Worm (Caenorhabditis elegans) whole organism, L4 larva: ENCODE data around the gene ugt-64.

Source experiments
- F10B5.3 ChIP-seq: sonication (generic microtip); optimal IDR thresholded peaks from 2 replicates; lab custom pipeline; 2016; ENCODE audit warnings: mild to moderate bottlenecking, missing genetic modification characterization, missing compliant biosample characterization
- F26F4.8 ChIP-seq: fragments of 200-800 bp; sonication (Bioruptor generic); conservative IDR thresholded peaks from 2 replicates; pipeline ENCODE4 v1.3.6; 2022; ENCODE audit warnings: missing genetic modification characterization, missing compliant biosample characterization
- F37D6.2 ChIP-seq: sonication (generic microtip); optimal IDR thresholded peaks from 2 replicates; lab custom pipeline; 2016; ENCODE audit warnings: mild to moderate bottlenecking, missing genetic modification characterization, missing compliant biosample characterization
- F49E8.2 ChIP-seq: sonication (generic microtip); optimal IDR thresholded peaks from 2 replicates; lab custom pipeline; 2016; ENCODE audit warnings: missing compliant biosample characterization, mild to moderate bottlenecking, missing genetic modification characterization, borderline replicate concordance
- T20F7.1 ChIP-seq: fragments of 200-800 bp; sonication (Bioruptor generic); optimal IDR thresholded peaks from 2 replicates; lab custom pipeline; 2018; ENCODE audit warnings: mild to moderate bottlenecking, missing genetic modification characterization, missing compliant biosample characterization
- Y105C5A.15 ChIP-seq: fragments of 200-800 bp; sonication (Bioruptor generic); IDR thresholded peaks from 2 replicates; pipeline ENCODE4 v1.3.6; 2022; ENCODE audit warnings: missing genetic modification characterization, missing compliant biosample characterization
- ZK546.5 ChIP-seq, 2 experiments: sonication (generic microtip); optimal IDR thresholded peaks; 2 replicates each; lab custom pipeline; 2017; ENCODE audit warnings: missing biosample characterization in 2 of 2, missing genetic modification characterization in 2 of 2
- aha-1 ChIP-seq: fragments of 150-350 bp; peaks from one replicate; lab custom pipeline; 2014; ENCODE audit warnings: missing biosample characterization, missing genetic modification characterization
- aly-2 ChIP-seq: sonication (generic microtip); optimal IDR thresholded peaks from 2 replicates; lab custom pipeline; 2018; ENCODE audit warnings: missing biosample characterization, missing genetic modification characterization
- attf-4 ChIP-seq: sonication (generic microtip); optimal IDR thresholded peaks from 3 replicates; lab custom pipeline; 2017; ENCODE audit warnings: missing biosample characterization, missing genetic modification characterization
- ceh-28 ChIP-seq: fragments of 150-350 bp; optimal IDR thresholded peaks from 2 replicates; lab custom pipeline; 2014; ENCODE audit warnings: missing biosample characterization, missing genetic modification reagents, missing genetic modification characterization
- ceh-32 ChIP-seq: sonication (generic microtip); optimal IDR thresholded peaks from 2 replicates; lab custom pipeline; 2016; ENCODE audit warnings: mild to moderate bottlenecking, missing genetic modification characterization, missing compliant biosample characterization; ENCODE audit not compliant: poor library complexity
- ceh-62 ChIP-seq: sonication (generic microtip); optimal IDR thresholded peaks from 2 replicates; lab custom pipeline; 2017; ENCODE audit warnings: missing biosample characterization, missing genetic modification characterization
- ces-1 ChIP-seq: fragments of 150-350 bp; sonication (generic microtip); optimal IDR thresholded peaks from 4 replicates; lab custom pipeline; 2014; ENCODE audit warnings: missing biosample characterization, missing genetic modification reagents, missing genetic modification characterization
- daf-16 ChIP-seq, 3 experiments: sonication (generic microtip); optimal IDR thresholded peaks; 2 replicates each; lab custom pipeline; 2016 to 2017; ENCODE audit warnings: missing genetic modification characterization in 3 of 3, missing genetic modification reagents in 3 of 3, mild to moderate bottlenecking in 2 of 3, missing compliant biosample characterization in 2 of 3, missing biosample characterization in 1 of 3, moderate library complexity in 1 of 3
- daf-19 ChIP-seq: fragments of 200-800 bp; sonication (Bioruptor generic); conservative IDR thresholded peaks from 2 replicates; pipeline ENCODE4 v1.3.6; 2022; ENCODE audit warnings: missing genetic modification characterization, missing compliant biosample characterization
- dmd-6 ChIP-seq: fragments of 200-800 bp; sonication (Bioruptor generic); IDR thresholded peaks from 2 replicates; pipeline ENCODE4 v1.3.6; 2022; ENCODE audit warnings: missing genetic modification reagents, missing genetic modification characterization, missing compliant biosample characterization
- dmd-8 ChIP-seq: fragments of 200-800 bp; sonication (Bioruptor generic); IDR thresholded peaks from 2 replicates; pipeline ENCODE4 v1.3.6; 2022; ENCODE audit warnings: missing genetic modification characterization, missing compliant biosample characterization
- dmd-9 ChIP-seq: fragments of 200-800 bp; sonication (Bioruptor generic); IDR thresholded peaks from 2 replicates; pipeline ENCODE4 v1.3.6; 2022; ENCODE audit warnings: missing genetic modification reagents, missing genetic modification characterization, missing compliant biosample characterization
- duxl-1 ChIP-seq: sonication (generic microtip); optimal IDR thresholded peaks from 2 replicates; lab custom pipeline; 2016; ENCODE audit warnings: mild to moderate bottlenecking, missing genetic modification characterization, moderate library complexity, missing compliant biosample characterization; ENCODE audit not compliant: poor library complexity
- gei-8 ChIP-seq: fragments of 200-800 bp; sonication (Bioruptor generic); optimal IDR thresholded peaks from 2 replicates; lab custom pipeline; 2018; ENCODE audit warnings: mild to moderate bottlenecking, missing genetic modification characterization, missing compliant biosample characterization
- lin-13 ChIP-seq: fragments of 150-350 bp; optimal IDR thresholded peaks from 2 replicates; lab custom pipeline; 2014; ENCODE audit warnings: missing biosample characterization, missing genetic modification reagents, missing genetic modification characterization
- mes-2 ChIP-seq: sonication (generic microtip); optimal IDR thresholded peaks from 2 replicates; lab custom pipeline; 2016; ENCODE audit warnings: missing genotype, mild to moderate bottlenecking, missing genetic modification characterization, missing compliant biosample characterization; ENCODE audit not compliant: poor library complexity, severe bottlenecking
- nhr-11 ChIP-seq: fragments of 150-350 bp; optimal IDR thresholded peaks from 2 replicates; lab custom pipeline; 2014; ENCODE audit warnings: missing biosample characterization, missing genetic modification characterization
- nhr-111 ChIP-seq: fragments of 200-800 bp; sonication (Bioruptor generic); optimal IDR thresholded peaks from 2 replicates; lab custom pipeline; 2018; ENCODE audit warnings: mild to moderate bottlenecking, missing genetic modification characterization, missing compliant biosample characterization
- nhr-237 ChIP-seq: sonication (generic microtip); optimal IDR thresholded peaks from 2 replicates; lab custom pipeline; 2017; ENCODE audit warnings: missing biosample characterization, missing genetic modification characterization
- nhr-25 ChIP-seq: sonication (generic microtip); optimal IDR thresholded peaks from 2 replicates; lab custom pipeline; 2017; ENCODE audit warnings: missing genetic modification characterization, mild to moderate bottlenecking, missing compliant biosample characterization, antibody characterized with exemption, moderate library complexity, borderline replicate concordance; ENCODE audit not compliant: insufficient read depth
- nhr-28 ChIP-seq: fragments of 150-350 bp; optimal IDR thresholded peaks from 2 replicates; lab custom pipeline; 2014; ENCODE audit warnings: missing biosample characterization, missing genetic modification characterization
- nhr-42 ChIP-seq: fragments of 200-800 bp; sonication (Bioruptor generic); IDR thresholded peaks from 2 replicates; pipeline ENCODE4 v1.3.6; 2022; ENCODE audit warnings: missing genetic modification characterization, missing compliant biosample characterization
- nhr-48 ChIP-seq: sonication (generic microtip); optimal IDR thresholded peaks from 2 replicates; lab custom pipeline; 2016; ENCODE audit warnings: mild to moderate bottlenecking, missing genetic modification characterization, missing compliant biosample characterization
- nhr-76 ChIP-seq: fragments of 150-350 bp; optimal IDR thresholded peaks from 2 replicates; lab custom pipeline; 2014; ENCODE audit warnings: missing biosample characterization, missing genetic modification characterization
- nhr-77 ChIP-seq: fragments of 150-350 bp; optimal IDR thresholded peaks from 2 replicates; lab custom pipeline; 2014; ENCODE audit warnings: missing biosample characterization, missing genetic modification characterization
- pha-4 ChIP-seq, 2 experiments: fragments of 150-350 bp in 1 of 2; fragments of 200-800 bp in 1 of 2; sonication (Bioruptor generic) in 1 of 2; IDR thresholded peaks in 1 of 2; optimal IDR thresholded peaks in 1 of 2; 2 replicates each; pipeline versions ENCODE4 v1.3.6 to Lab custom; 2014 to 2022; ENCODE audit warnings: missing genetic modification characterization in 2 of 2, missing genetic modification reagents in 2 of 2, missing biosample characterization in 1 of 2, missing compliant biosample characterization in 1 of 2
- pqm-1 ChIP-seq: sonication (generic microtip); optimal IDR thresholded peaks from 2 replicates; lab custom pipeline; 2017; ENCODE audit warnings: missing biosample characterization, missing genetic modification characterization
- saeg-2 ChIP-seq: fragments of 200-800 bp; sonication (Bioruptor generic); IDR thresholded peaks from 2 replicates; pipeline ENCODE4 v1.3.6; 2022; ENCODE audit warnings: missing genetic modification reagents, missing genetic modification characterization, missing compliant biosample characterization
- sdz-12 ChIP-seq: fragments of 200-800 bp; sonication (Bioruptor generic); optimal IDR thresholded peaks from 2 replicates; lab custom pipeline; 2018; ENCODE audit warnings: mild to moderate bottlenecking, missing genetic modification characterization, missing compliant biosample characterization
- set-16 ChIP-seq: fragments of 200-800 bp; sonication (Bioruptor generic); IDR thresholded peaks from 2 replicates; pipeline ENCODE4 v1.3.6; 2022; ENCODE audit warnings: missing genetic modification reagents, missing genetic modification characterization, missing compliant biosample characterization
- snpc-4 ChIP-seq: fragments of 150-350 bp; optimal IDR thresholded peaks from 2 replicates; lab custom pipeline; 2014; ENCODE audit warnings: missing biosample characterization, missing genetic modification characterization
- tra-1 ChIP-seq: fragments of 200-800 bp; sonication (Bioruptor generic); IDR thresholded peaks from 2 replicates; pipeline ENCODE4 v1.3.6; 2022; ENCODE audit warnings: missing genetic modification reagents, missing genetic modification characterization, missing compliant biosample characterization
- unc-39 ChIP-seq: sonication (generic microtip); optimal IDR thresholded peaks from 2 replicates; lab custom pipeline; 2017; ENCODE audit warnings: missing biosample characterization, missing genetic modification characterization
- unc-62 ChIP-seq, 3 experiments: fragments of 150-350 bp in 1 of 3; sonication (generic microtip); optimal IDR thresholded peaks in 2 of 3; peaks in 1 of 3; 1 replicate in 1 of 3; 2 replicates in 2 of 3; lab custom pipeline; 2014 to 2017; ENCODE audit warnings: missing biosample characterization in 3 of 3, missing genetic modification characterization in 3 of 3, missing genetic modification reagents in 3 of 3, missing genotype in 1 of 3
- vab-7 ChIP-seq: fragments of 200-800 bp; sonication (Bioruptor generic); IDR thresholded peaks from 2 replicates; pipeline ENCODE4 v1.3.6; 2022; ENCODE audit warnings: missing genetic modification reagents, missing genetic modification characterization, missing compliant biosample characterization
- ztf-7 ChIP-seq: fragments of 150-350 bp; optimal IDR thresholded peaks from 2 replicates; lab custom pipeline; 2014; ENCODE audit warnings: missing biosample characterization, missing genetic modification characterization

The ugt-64 gene

DNA sequence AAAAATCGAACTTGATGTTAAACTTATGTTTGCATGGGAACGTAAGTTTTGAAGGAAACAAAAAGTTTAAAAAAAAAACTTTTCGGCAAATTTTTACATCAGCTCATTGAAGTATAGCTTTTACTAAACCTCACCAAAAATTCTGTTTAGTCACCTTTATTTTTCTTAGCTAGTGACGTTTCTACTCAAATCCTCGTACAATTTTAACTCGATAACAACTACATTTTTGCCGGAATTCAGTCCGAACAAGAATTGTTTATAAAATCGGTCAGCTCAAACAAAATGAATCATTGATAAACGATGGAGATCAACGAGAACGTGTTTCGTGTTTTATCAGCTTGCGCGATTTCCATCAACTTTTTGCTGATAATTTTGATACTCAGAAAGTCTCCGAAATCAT, 20.7 kb upstream of the ugt-64 start, which contains the start of gene str-260:
str-260 (plus strand) TSS at position 301 of the 400 bp plus-strand sequence.
- TF ChIP-seq aha-1 (tag; lab: Kevin White, UChicago) (no peak), saeg-2 (GFP tag; lab: Robert Waterston, UW) (no peak), aly-2 (no peak), snpc-4 (tag; lab: Kevin White, UChicago) (no peak), ZK546.5 (tag; optimal IDR thresholded peaks at IDR 0.05; lab: Kevin White, UChicago) (no peak), nhr-42 (GFP tag; lab: Robert Waterston, UW) (no peak), nhr-76 (no peak), nhr-25 (no peak), ceh-62 (tag; lab: Kevin White, UChicago) (no peak), F37D6.2 (tag; lab: Kevin White, UChicago) (no peak), tra-1 (GFP tag; lab: Robert Waterston, UW) (no peak), set-16 (GFP tag; lab: Robert Waterston, UW) (no peak), Y105C5A.15 (GFP tag; lab: Robert Waterston, UW) (no peak), nhr-11 (tag; lab: Kevin White, UChicago) (no peak), F26F4.8 (GFP tag; lab: Robert Waterston, UW) (no peak), F10B5.3 (tag; lab: Kevin White, UChicago) (no peak), dmd-8 (GFP tag; lab: Robert Waterston, UW) (no peak)
- TF ChIP-seq, all 104 proteins: peak for 0

- TF ChIP-seq unc-62 (GFP tag; optimal IDR thresholded peaks at IDR 0.05 in 1 of 2; lab: Kevin White, UChicago) (no peak), unc-62 (tag; optimal IDR thresholded peaks at IDR 0.05; lab: Kevin White, UChicago) (no peak), T20F7.1 (GFP tag; lab: Kevin White, UChicago) (no peak), lin-13 (no peak), ztf-7 (tag; lab: Kevin White, UChicago) (no peak), dmd-6 (no peak), aly-2 (no peak), sdz-12 (GFP tag; lab: Kevin White, UChicago) (no peak), gei-8 (GFP tag; lab: Kevin White, UChicago) (no peak), nhr-237 (no peak), daf-19 (GFP tag; lab: Robert Waterston, UW) (no peak), dmd-9 (GFP tag; lab: Robert Waterston, UW) (no peak), ces-1 (GFP tag; lab: Kevin White, UChicago) (no peak), nhr-111 (no peak), set-16 (GFP tag; lab: Robert Waterston, UW) (no peak), ceh-28 (tag; lab: Kevin White, UChicago) (no peak), ceh-32 (tag; lab: Kevin White, UChicago) (no peak), mes-2 (tag; lab: Kevin White, UChicago) (no peak), duxl-1 (no peak)
Observed at ce11 chrV:3524970-3525369, 18.8 kb upstream of the ugt-64 start, which contains the start of gene T24A6.7. T24A6.7 (plus strand) TSS chrV:3525270.

- TF ChIP-seq nhr-28 (tag; lab: Kevin White, UChicago) (peak; percentile 54), nhr-77 (peak; percentile 37), pqm-1 (tag; lab: Kevin White, UChicago) (peak; percentile 4), aha-1 (tag; lab: Kevin White, UChicago) (peak; percentile 56), ceh-62 (tag; lab: Kevin White, UChicago) (no peak), F49E8.2 (no peak), attf-4 (tag; lab: Kevin White, UChicago) (no peak), daf-16 (GFP tag; optimal IDR thresholded peaks at IDR 0.05; lab: Kevin White, UChicago) (no peak), daf-16 (tag; optimal IDR thresholded peaks at IDR 0.05; lab: Kevin White, UChicago) (peak; percentile 72), nhr-48 (tag; lab: Kevin White, UChicago) (no peak), F10B5.3 (tag; lab: Kevin White, UChicago) (no peak), vab-7 (GFP tag; lab: Robert Waterston, UW) (no peak), pha-4 (GFP tag; IDR thresholded peaks at IDR 0.05; lab: Robert Waterston, UW) (no peak), pha-4 (tag; optimal IDR thresholded peaks at IDR 0.05; lab: Kevin White, UChicago) (peak; percentile 30), F26F4.8 (GFP tag; lab: Robert Waterston, UW) (no peak), unc-39 (tag; lab: Kevin White, UChicago) (no peak), unc-62 (GFP tag; optimal IDR thresholded peaks at IDR 0.05 in 1 of 2; lab: Kevin White, UChicago) (peak in 1 of 2 experiments; percentile 27), unc-62 (tag; optimal IDR thresholded peaks at IDR 0.05; lab: Kevin White, UChicago) (no peak)
Observed at ce11 chrV:3523262-3523661, 17.1 kb upstream of the ugt-64 start, which contains the start of gene irg-1. irg-1 (plus strand) TSS chrV:3523587.
